Fruit fly (Drosophila melanogaster) whole organism, wandering third instar larva: ENCODE results near the gene Npc2g.

Experiments used
- CG32264 ChIP-seq: fragments of 200-800 bp; sonication (Bioruptor generic); optimal IDR thresholded peaks from 2 replicates; lab custom pipeline; 2016; ENCODE audit warnings: missing biosample characterization, missing genetic modification characterization
- Dif ChIP-seq: fragments of 200-275, 200-300 bp; sonication (Bioruptor generic); optimal IDR thresholded peaks from 2 replicates; lab custom pipeline; 2018; ENCODE audit warnings: missing biosample characterization, missing genetic modification characterization; ENCODE audit not compliant: partially characterized antibody
- GATAd ChIP-seq: sonication (Bioruptor generic); optimal IDR thresholded peaks from 2 replicates; lab custom pipeline; 2016; ENCODE audit warnings: missing biosample characterization, missing genetic modification characterization
- HLH106 ChIP-seq: fragments of 200-800 bp; optimal IDR thresholded peaks from 3 replicates; lab custom pipeline; 2019; ENCODE audit warnings: missing biosample characterization, mild to moderate bottlenecking, missing genetic modification characterization, moderate library complexity
- Myc ChIP-seq: fragments of >200 bp; optimal IDR thresholded peaks from 2 replicates; lab custom pipeline; 2017
- Rel ChIP-seq, 2 experiments: fragments of 200-800 bp; sonication (Bioruptor generic) in 1 of 2; optimal IDR thresholded peaks; 2 replicates in 1 of 2; 3 replicates in 1 of 2; lab custom pipeline; 2016 to 2019; ENCODE audit warnings: mild to moderate bottlenecking in 2 of 2, missing biosample characterization in 2 of 2, missing genetic modification characterization in 2 of 2, moderate library complexity in 1 of 2
- Sp1 ChIP-seq: fragments of 200-800 bp; sonication (Bioruptor generic); optimal IDR thresholded peaks from 3 replicates; lab custom pipeline; 2019; ENCODE audit warnings: missing biosample characterization, mild to moderate bottlenecking, missing genetic modification characterization, moderate library complexity
- brk ChIP-seq: fragments of 200-800 bp; sonication (Bioruptor generic); optimal IDR thresholded peaks from 2 replicates; lab custom pipeline; 2016; ENCODE audit warnings: missing biosample characterization, mild to moderate bottlenecking, missing genetic modification characterization
- dl ChIP-seq, 2 experiments: fragments of 175-275, 200-275 bp in 1 of 2; fragments of 200-275 bp in 1 of 2; sonication (Bioruptor generic); optimal IDR thresholded peaks; lab custom pipeline; 2018; ENCODE audit warnings: mild to moderate bottlenecking in 2 of 2, missing biosample characterization in 2 of 2, missing genetic modification characterization in 2 of 2, moderate library complexity in 2 of 2; ENCODE audit not compliant: partially characterized antibody in 2 of 2, insufficient read depth in 1 of 2
- dmrt93B ChIP-seq: fragments of 200-800 bp; sonication (Bioruptor generic); optimal IDR thresholded peaks from 2 replicates; lab custom pipeline; 2018; ENCODE audit warnings: missing biosample characterization, mild to moderate bottlenecking, missing genetic modification characterization
- dsf ChIP-seq: sonication (Bioruptor generic); optimal IDR thresholded peaks from 2 replicates; lab custom pipeline; 2016; ENCODE audit warnings: missing biosample characterization, missing genetic modification characterization, borderline replicate concordance
- ey ChIP-seq: fragments of 200-800 bp; sonication (Bioruptor generic); optimal IDR thresholded peaks from 2 replicates; lab custom pipeline; 2016; ENCODE audit warnings: missing biosample characterization, missing genetic modification characterization
- jim ChIP-seq: fragments of 175-275, 200-325 bp; sonication (Bioruptor generic); optimal IDR thresholded peaks from 2 replicates; lab custom pipeline; 2016; ENCODE audit warnings: missing biosample characterization, mild to moderate bottlenecking, missing genetic modification characterization
- usp ChIP-seq: fragments of >200 bp; optimal IDR thresholded peaks from 2 replicates; lab custom pipeline; 2017; ENCODE audit warnings: missing biosample characterization, missing genetic modification characterization

Npc2g gene

dm6 chr3R:30695398-30695797 lies 49.7 kb downstream of the Npc2g start, which contains the start of gene CG12069:
Gene CG12069 (minus strand): TSS chr3R:30695498.
- no peak for TF ChIP-seq Dif (GFP tag; lab: Kevin White, UChicago)
- TF ChIP-seq jim (GFP tag; lab: Kevin White, UChicago), result no peak
- no peak for TF ChIP-seq dsf
- no peak for TF ChIP-seq Sp1 (GFP tag; lab: Kevin White, UChicago)
- TF ChIP-seq brk (GFP tag; lab: Kevin White, UChicago), result no peak
- no peak for TF ChIP-seq HLH106 (tag; lab: Kevin White, UChicago)
- no peak for TF ChIP-seq ey (GFP tag; lab: Kevin White, UChicago)
- TF ChIP-seq dl (GFP tag; optimal IDR thresholded peaks at IDR 0.05; lab: Kevin White, UChicago; ENCODE audit: insufficient read depth in 1 of 2, partially characterized antibody in 2 of 2), result no peak
- TF ChIP-seq GATAd, result no peak
- TF ChIP-seq dmrt93B, result no peak
- TF ChIP-seq usp (GFP tag; lab: Kevin White, UChicago), result no peak
- no peak for TF ChIP-seq Rel (GFP tag; optimal IDR thresholded peaks at IDR 0.05; lab: Kevin White, UChicago)
- TF ChIP-seq Rel (tag; optimal IDR thresholded peaks at IDR 0.05; lab: Kevin White, UChicago), result no peak
- TF ChIP-seq CG32264 (GFP tag; lab: Kevin White, UChicago), result no peak
- TF ChIP-seq Myc (lab: Kevin White, UChicago), result no peak
